Worm (Caenorhabditis elegans) whole organism, L3 larva: ENCODE measurements around the gene F41E7.6.

Experiments
- R02D3.7 ChIP-seq: fragments of 150-350 bp; optimal IDR thresholded peaks from 2 replicates; lab custom pipeline; 2014; ENCODE audit warnings: missing biosample characterization, missing genetic modification characterization
- ZK546.5 ChIP-seq: sonication (generic microtip); optimal IDR thresholded peaks from 2 replicates; lab custom pipeline; 2017; ENCODE audit warnings: missing biosample characterization, missing genetic modification characterization
- ama-1 ChIP-seq: fragments of 150-350 bp; optimal IDR thresholded peaks from 2 replicates; lab custom pipeline; 2018
- ceh-16 ChIP-seq: sonication (generic microtip); optimal IDR thresholded peaks from 2 replicates; lab custom pipeline; 2017; ENCODE audit warnings: missing biosample characterization, missing genetic modification characterization
- egl-27 ChIP-seq: sonication (generic microtip); optimal IDR thresholded peaks from 4 replicates; lab custom pipeline; 2017; ENCODE audit warnings: missing biosample characterization, missing genetic modification reagents, missing genetic modification characterization
- elt-1 ChIP-seq: fragments of 150-350 bp; optimal IDR thresholded peaks from 2 replicates; lab custom pipeline; 2014; ENCODE audit warnings: missing biosample characterization, missing genetic modification characterization
- elt-2 ChIP-seq: sonication (generic microtip); optimal IDR thresholded peaks from 2 replicates; lab custom pipeline; 2016; ENCODE audit warnings: missing genetic modification reagents, mild to moderate bottlenecking, missing genetic modification characterization, missing compliant biosample characterization
- elt-3 ChIP-seq, 3 experiments: fragments of 150-350 bp in 1 of 3; sonication (generic microtip) in 2 of 3; optimal IDR thresholded peaks; 2 replicates in 2 of 3; 4 replicates in 1 of 3; lab custom pipeline; 2014 to 2017; ENCODE audit warnings: missing biosample characterization in 3 of 3, missing genetic modification characterization in 3 of 3
- eor-1 ChIP-seq, 2 experiments: fragments of 150-350 bp; optimal IDR thresholded peaks; 2 replicates each; lab custom pipeline; 2014 to 2018; ENCODE audit warnings: missing biosample characterization in 2 of 2, missing genetic modification characterization in 2 of 2
- fkh-10 ChIP-seq: sonication (generic microtip); optimal IDR thresholded peaks from 2 replicates; lab custom pipeline; 2017; ENCODE audit warnings: missing biosample characterization, missing genetic modification reagents, missing genetic modification characterization
- fos-1 ChIP-seq: fragments of 150-350 bp; optimal IDR thresholded peaks from 2 replicates; lab custom pipeline; 2014; ENCODE audit warnings: missing biosample characterization, missing genetic modification characterization
- hmg-11 ChIP-seq: sonication (generic microtip); optimal IDR thresholded peaks from 2 replicates; lab custom pipeline; 2016; ENCODE audit warnings: missing genetic modification characterization, missing compliant biosample characterization
- lin-15B ChIP-seq: fragments of 150-350 bp; optimal IDR thresholded peaks from 2 replicates; lab custom pipeline; 2014; ENCODE audit warnings: missing biosample characterization, missing genetic modification characterization
- lin-39 ChIP-seq: fragments of 150-350 bp; optimal IDR thresholded peaks from 2 replicates; lab custom pipeline; 2018; ENCODE audit warnings: missing biosample characterization, missing genetic modification reagents, missing genetic modification characterization
- mdl-1 ChIP-seq: fragments of 150-350 bp; optimal IDR thresholded peaks from 2 replicates; lab custom pipeline; 2014; ENCODE audit warnings: missing biosample characterization, missing genetic modification characterization
- mml-1 ChIP-seq: fragments of 150-350 bp; sonication (generic microtip); optimal IDR thresholded peaks from 3 replicates; lab custom pipeline; 2014; ENCODE audit warnings: missing biosample characterization, missing genetic modification characterization
- nfya-1 ChIP-seq: sonication (generic microtip); optimal IDR thresholded peaks from 2 replicates; lab custom pipeline; 2017; ENCODE audit warnings: missing genetic modification characterization, mild to moderate bottlenecking, missing compliant biosample characterization, antibody characterized with exemption, moderate library complexity; ENCODE audit not compliant: insufficient read depth
- nhr-11 ChIP-seq: fragments of 150-350 bp; optimal IDR thresholded peaks from 2 replicates; lab custom pipeline; 2014; ENCODE audit warnings: missing biosample characterization, missing genetic modification characterization
- nhr-12 ChIP-seq: fragments of 150-350 bp; optimal IDR thresholded peaks from 2 replicates; lab custom pipeline; 2014; ENCODE audit warnings: missing biosample characterization, missing genetic modification characterization
- nhr-23 ChIP-seq: fragments of 150-350 bp; optimal IDR thresholded peaks from 2 replicates; lab custom pipeline; 2014; ENCODE audit warnings: missing biosample characterization, missing genetic modification reagents, missing genetic modification characterization
- nhr-237 ChIP-seq: fragments of 150-350 bp; optimal IDR thresholded peaks from 2 replicates; lab custom pipeline; 2014; ENCODE audit warnings: missing biosample characterization, missing genetic modification characterization
- nhr-25 ChIP-seq: sonication (generic microtip); optimal IDR thresholded peaks from 2 replicates; lab custom pipeline; 2017; ENCODE audit warnings: missing biosample characterization, missing genetic modification characterization
- nhr-28 ChIP-seq: fragments of 150-350 bp; optimal IDR thresholded peaks from 2 replicates; lab custom pipeline; 2014; ENCODE audit warnings: missing biosample characterization, missing genetic modification characterization
- nhr-43 ChIP-seq: sonication (generic microtip); optimal IDR thresholded peaks from 2 replicates; lab custom pipeline; 2016; ENCODE audit warnings: mild to moderate bottlenecking, missing genetic modification characterization, missing compliant biosample characterization; ENCODE audit not compliant: poor library complexity, severe bottlenecking
- nhr-67 ChIP-seq: fragments of 150-350 bp; optimal IDR thresholded peaks from 2 replicates; lab custom pipeline; 2014; ENCODE audit warnings: missing biosample characterization, missing genetic modification characterization
- nhr-77 ChIP-seq: fragments of 150-350 bp; optimal IDR thresholded peaks from 2 replicates; lab custom pipeline; 2014; ENCODE audit warnings: missing biosample characterization, missing genetic modification characterization
- pqm-1 ChIP-seq: fragments of 150-350 bp; optimal IDR thresholded peaks from 2 replicates; lab custom pipeline; 2017; ENCODE audit warnings: missing biosample characterization, missing genetic modification characterization, inconsistent platforms
- sea-2 ChIP-seq: fragments of 150-350 bp; sonication (generic microtip); optimal IDR thresholded peaks from 4 replicates; lab custom pipeline; 2014; ENCODE audit warnings: missing biosample characterization, missing genetic modification reagents, missing genetic modification characterization
- snpc-4 ChIP-seq: fragments of 150-350 bp; optimal IDR thresholded peaks from 2 replicates; lab custom pipeline; 2014; ENCODE audit warnings: missing biosample characterization, missing genetic modification characterization
- unc-62 ChIP-seq: fragments of 150-350 bp; sonication (generic microtip); optimal IDR thresholded peaks from 4 replicates; lab custom pipeline; 2014; ENCODE audit warnings: missing biosample characterization, missing genetic modification reagents, missing genetic modification characterization
- zag-1 ChIP-seq: fragments of 150-350 bp; optimal IDR thresholded peaks from 2 replicates; lab custom pipeline; 2014; ENCODE audit warnings: missing biosample characterization, missing genetic modification characterization
- ztf-11 ChIP-seq: fragments of 150-350 bp; optimal IDR thresholded peaks from 2 replicates; lab custom pipeline; 2014; ENCODE audit warnings: missing biosample characterization, missing genetic modification characterization
- ztf-4 ChIP-seq: fragments of 150-350 bp; optimal IDR thresholded peaks from 2 replicates; lab custom pipeline; 2014; ENCODE audit warnings: missing biosample characterization, missing genetic modification characterization

The F41E7.6 gene

ce11 chrX:10332035-10332614, 21.9 kb upstream of the F41E7.6 start (continued):
- TF ChIP-seq elt-3 (tag; optimal IDR thresholded peaks at IDR 0.05; lab: Kevin White, UChicago) (peak in 1 of 3 experiments; percentile 16), ztf-4 (tag; lab: Kevin White, UChicago) (no peak), nhr-11 (tag; lab: Kevin White, UChicago) (no peak), elt-1 (tag; lab: Kevin White, UChicago) (no peak), hmg-11 (tag; lab: Kevin White, UChicago) (no peak), nhr-77 (tag; lab: Kevin White, UChicago) (no peak), fkh-10 (GFP tag; lab: Kevin White, UChicago) (no peak), mml-1 (tag; lab: Kevin White, UChicago) (peak; percentile 91), unc-62 (GFP tag; lab: Kevin White, UChicago) (no peak), egl-27 (tag; lab: Kevin White, UChicago) (no peak), zag-1 (tag; lab: Kevin White, UChicago) (no peak), nfya-1 (tag; lab: Kevin White, UChicago) (peak; percentile 35), ceh-16 (tag; lab: Kevin White, UChicago) (no peak), pqm-1 (peak; percentile 63), nhr-28 (no peak), mdl-1 (peak; percentile 30), ztf-11 (tag; lab: Kevin White, UChicago) (no peak), nhr-237 (tag; lab: Kevin White, UChicago) (no peak), snpc-4 (tag; lab: Kevin White, UChicago) (no peak)
- TF ChIP-seq, all 47 proteins: peak for 12

ce11 chrX:10327323-10328022, 17.2 kb upstream of the F41E7.6 start, which contains the start of gene acl-5:
Gene acl-5, minus strand, starts transcription at chrX:10327456.
- TF ChIP-seq elt-2 (tag; lab: Kevin White, UChicago) (peak; percentile 75), pqm-1 (peak; percentile 19), eor-1 (tag; optimal IDR thresholded peaks at IDR 0.05; lab: Kevin White, UChicago) (no peak)

- no peak for TF ChIP-seq fos-1
- TF ChIP-seq ZK546.5 (tag; lab: Kevin White, UChicago), result no peak
- no peak for TF ChIP-seq nhr-11 (tag; lab: Kevin White, UChicago)
- TF ChIP-seq nhr-12 (tag; lab: Kevin White, UChicago), result no peak
Observed at ce11 chrX:10321401-10321800, 11.1 kb upstream of the F41E7.6 start.

ce11 chrX:10319653-10320052, 9.4 kb upstream of the F41E7.6 start:
- TF ChIP-seq nfya-1 (tag; lab: Kevin White, UChicago), result no peak
- TF ChIP-seq elt-2 (tag; lab: Kevin White, UChicago), result no peak
- no peak for TF ChIP-seq egl-27 (tag; lab: Kevin White, UChicago)
- TF ChIP-seq lin-39, result no peak
- TF ChIP-seq eor-1 (tag; optimal IDR thresholded peaks at IDR 0.05; lab: Kevin White, UChicago), result no peak
- no peak for TF ChIP-seq hmg-11 (tag; lab: Kevin White, UChicago)
- TF ChIP-seq zag-1 (tag; lab: Kevin White, UChicago), result no peak
- TF ChIP-seq sea-2, result no peak
- TF ChIP-seq unc-62 (GFP tag; lab: Kevin White, UChicago), result no peak
- no peak for TF ChIP-seq nhr-25 (tag; lab: Kevin White, UChicago)
- no peak for TF ChIP-seq mml-1 (tag; lab: Kevin White, UChicago)
- TF ChIP-seq nhr-67, result no peak
- TF ChIP-seq ama-1 (lab: Kevin White, UChicago), result no peak
- TF ChIP-seq pqm-1, result no peak
- no peak for TF ChIP-seq nhr-12 (tag; lab: Kevin White, UChicago)
- TF ChIP-seq nhr-23 (tag; lab: Kevin White, UChicago), result no peak
- TF ChIP-seq nhr-43 (tag; lab: Kevin White, UChicago), result no peak

ce11 chrX:10318437-10318836, 8.2 kb upstream of the F41E7.6 start:
- TF ChIP-seq nfya-1 (tag; lab: Kevin White, UChicago) (no peak), elt-2 (tag; lab: Kevin White, UChicago) (no peak), ZK546.5 (tag; lab: Kevin White, UChicago) (no peak), zag-1 (tag; lab: Kevin White, UChicago) (no peak), ceh-16 (tag; lab: Kevin White, UChicago) (no peak), lin-15B (tag; lab: Kevin White, UChicago) (no peak), elt-3 (tag; optimal IDR thresholded peaks at IDR 0.05; lab: Kevin White, UChicago) (no peak), lin-39 (no peak), R02D3.7 (tag; lab: Kevin White, UChicago) (no peak)
